Fruit fly (Drosophila melanogaster) whole organism, prepupa: ENCODE results near the gene CG9427.

Experiments used
- Blimp-1 ChIP-seq: fragments of 200-800 bp; sonication (Bioruptor generic); optimal IDR thresholded peaks from 3 replicates; lab custom pipeline; 2017; ENCODE audit warnings: missing biosample characterization, missing genetic modification characterization, mild to moderate bottlenecking, moderate library complexity, missing genetic modification reagents
- CG10631 ChIP-seq: fragments of 200-800 bp; sonication (Bioruptor generic); optimal IDR thresholded peaks from 2 replicates; lab custom pipeline; 2016; ENCODE audit warnings: missing biosample characterization, missing genetic modification characterization
- CG10669 ChIP-seq: fragments of 200-800 bp; sonication (Bioruptor generic); optimal IDR thresholded peaks from 3 replicates; lab custom pipeline; 2018; ENCODE audit warnings: missing biosample characterization, mild to moderate bottlenecking, missing genetic modification characterization, moderate library complexity
- CG11294 ChIP-seq: fragments of 200-800 bp; sonication (Bioruptor generic); IDR thresholded peaks from 2 replicates; pipeline ENCODE4 v1.3.6; 2022; ENCODE audit warnings: missing biosample characterization, missing genetic modification characterization
- CG11762 ChIP-seq: fragments of 200-800 bp; sonication (Bioruptor generic); optimal IDR thresholded peaks from 3 replicates; lab custom pipeline; 2016; ENCODE audit warnings: missing biosample characterization, missing genetic modification characterization; ENCODE audit not compliant: insufficient read depth
- CG15336 ChIP-seq: fragments of 200-800 bp; sonication (Bioruptor generic); IDR thresholded peaks from 2 replicates; pipeline ENCODE4 v1.3.6; 2022; ENCODE audit warnings: missing biosample characterization, missing genetic modification characterization
- CG1621 ChIP-seq: fragments of 200-800 bp; sonication (Bioruptor generic); optimal IDR thresholded peaks from 3 replicates; lab custom pipeline; 2018; ENCODE audit warnings: missing biosample characterization, mild to moderate bottlenecking, missing genetic modification characterization
- CG16779 ChIP-seq: fragments of 200-800 bp; sonication (Bioruptor generic); optimal IDR thresholded peaks from 3 replicates; lab custom pipeline; 2017; ENCODE audit warnings: missing biosample characterization, mild to moderate bottlenecking, missing genetic modification characterization
- CG3032 ChIP-seq: fragments of 200-800 bp; optimal IDR thresholded peaks from 2 replicates; lab custom pipeline; 2019; ENCODE audit warnings: missing biosample characterization, mild to moderate bottlenecking, missing genetic modification characterization, moderate library complexity
- CG31627 ChIP-seq: fragments of 200-800 bp; sonication (Bioruptor generic); optimal IDR thresholded peaks from 3 replicates; lab custom pipeline; 2016; ENCODE audit warnings: missing biosample characterization, missing genetic modification characterization
- CG32006 ChIP-seq: fragments of 200-800 bp; sonication (Bioruptor generic); optimal IDR thresholded peaks from 3 replicates; lab custom pipeline; 2017; ENCODE audit warnings: missing biosample characterization, mild to moderate bottlenecking, missing genetic modification characterization
- CG34406 ChIP-seq: fragments of 200-800 bp; sonication (Bioruptor generic); optimal IDR thresholded peaks from 3 replicates; lab custom pipeline; 2016; ENCODE audit warnings: missing biosample characterization, missing genetic modification characterization
- CG3919 ChIP-seq: fragments of 200-800 bp; sonication (Bioruptor generic); optimal IDR thresholded peaks from 3 replicates; lab custom pipeline; 2016; ENCODE audit warnings: missing biosample characterization, missing genetic modification characterization
- CG4318 ChIP-seq: fragments of 200-800 bp; sonication (Bioruptor generic); optimal IDR thresholded peaks from 3 replicates; lab custom pipeline; 2017; ENCODE audit warnings: missing biosample characterization, mild to moderate bottlenecking, missing genetic modification characterization
- CG6163 ChIP-seq: fragments of 200-800 bp; sonication (Bioruptor generic); IDR thresholded peaks from 3 replicates; pipeline ENCODE4 v1.3.6; 2022; ENCODE audit warnings: missing biosample characterization, missing genetic modification characterization
- CG6276 ChIP-seq: fragments of 200-800 bp; sonication (Bioruptor generic); optimal IDR thresholded peaks from 2 replicates; lab custom pipeline; 2017; ENCODE audit warnings: missing biosample characterization, mild to moderate bottlenecking, missing genetic modification characterization
- CG6792 ChIP-seq: fragments of 200-800 bp; sonication (Bioruptor generic); optimal IDR thresholded peaks from 3 replicates; lab custom pipeline; 2016; ENCODE audit warnings: missing biosample characterization, missing genetic modification characterization
- CG6808 ChIP-seq: fragments of 200-800 bp; sonication (Bioruptor generic); optimal IDR thresholded peaks from 3 replicates; lab custom pipeline; 2017; ENCODE audit warnings: missing biosample characterization, missing genetic modification characterization, mild to moderate bottlenecking, moderate library complexity, missing genetic modification reagents
- CG6854 ChIP-seq: fragments of 200-800 bp; sonication (Bioruptor generic); optimal IDR thresholded peaks from 2 replicates; lab custom pipeline; 2017; ENCODE audit warnings: missing biosample characterization, mild to moderate bottlenecking, missing genetic modification characterization
- CG8119 ChIP-seq: fragments of 200-800 bp; sonication (Bioruptor generic); IDR thresholded peaks from 3 replicates; pipeline ENCODE4 v1.3.6; 2022; ENCODE audit warnings: missing biosample characterization, missing genetic modification characterization
- CG8632 ChIP-seq: fragments of 200-800 bp; sonication (Bioruptor generic); optimal IDR thresholded peaks from 3 replicates; lab custom pipeline; 2016; ENCODE audit warnings: missing biosample characterization, missing genetic modification characterization
- Eip75B ChIP-seq: fragments of 200-800 bp; sonication (Bioruptor generic); optimal IDR thresholded peaks from 3 replicates; lab custom pipeline; 2016; ENCODE audit warnings: missing biosample characterization, missing genetic modification characterization
- Eip78C ChIP-seq: fragments of 200-800 bp; sonication (Bioruptor generic); peaks from one replicate; lab custom pipeline; 2016; ENCODE audit warnings: missing biosample characterization, missing genetic modification characterization
- Eip93F ChIP-seq: fragments of 200-800 bp; sonication (Bioruptor generic); optimal IDR thresholded peaks from 2 replicates; lab custom pipeline; 2016; ENCODE audit warnings: missing biosample characterization, mild to moderate bottlenecking, missing genetic modification characterization
- Ets21C ChIP-seq: fragments of 200-800 bp; sonication (Bioruptor generic); optimal IDR thresholded peaks from 3 replicates; lab custom pipeline; 2016; ENCODE audit warnings: missing biosample characterization, missing genetic modification characterization
- Ets96B ChIP-seq: fragments of 200-800 bp; optimal IDR thresholded peaks from 2 replicates; lab custom pipeline; 2019; ENCODE audit warnings: missing biosample characterization, mild to moderate bottlenecking, missing genetic modification characterization, moderate library complexity
- Gug ChIP-seq: fragments of 200-800 bp; sonication (Bioruptor generic); IDR thresholded peaks from 2 replicates; pipeline ENCODE4 v1.3.6; 2022; ENCODE audit warnings: missing biosample characterization, missing genetic modification characterization
- Hr38 ChIP-seq: sonication (Bioruptor generic); optimal IDR thresholded peaks from 2 replicates; lab custom pipeline; 2016; ENCODE audit warnings: missing biosample characterization, missing genetic modification characterization
- Hr39 ChIP-seq: fragments of 200-800 bp; sonication (Bioruptor generic); optimal IDR thresholded peaks from 2 replicates; lab custom pipeline; 2016; ENCODE audit warnings: missing biosample characterization, missing genetic modification characterization
- Hr4 ChIP-seq: fragments of 200-800 bp; sonication (Bioruptor generic); optimal IDR thresholded peaks from 3 replicates; lab custom pipeline; 2016; ENCODE audit warnings: missing biosample characterization, missing genetic modification characterization
- Lpt ChIP-seq: fragments of 200-800 bp; sonication (Bioruptor generic); optimal IDR thresholded peaks from 3 replicates; lab custom pipeline; 2016; ENCODE audit warnings: missing biosample characterization, missing genetic modification characterization
- OdsH ChIP-seq: fragments of 200-800 bp; sonication (Bioruptor generic); optimal IDR thresholded peaks from 3 replicates; lab custom pipeline; 2016; ENCODE audit warnings: missing biosample characterization, missing genetic modification characterization
- Smox ChIP-seq: fragments of 200-800 bp; sonication (Bioruptor generic); optimal IDR thresholded peaks from 3 replicates; lab custom pipeline; 2016; ENCODE audit warnings: missing biosample characterization, missing genetic modification characterization
- Sox102F ChIP-seq: fragments of 200-800 bp; sonication (Bioruptor generic); optimal IDR thresholded peaks from 2 replicates; lab custom pipeline; 2016; ENCODE audit warnings: missing biosample characterization, mild to moderate bottlenecking, missing genetic modification characterization
- Sox14 ChIP-seq: fragments of 200-800 bp; sonication (Bioruptor generic); optimal IDR thresholded peaks from 3 replicates; lab custom pipeline; 2016; ENCODE audit warnings: missing biosample characterization, missing genetic modification characterization
- achi ChIP-seq: fragments of 200-800 bp; sonication (Bioruptor generic); optimal IDR thresholded peaks from 3 replicates; lab custom pipeline; 2016; ENCODE audit warnings: missing biosample characterization, missing genetic modification characterization
- acj6 ChIP-seq: fragments of 200-800 bp; sonication (Bioruptor generic); optimal IDR thresholded peaks from 3 replicates; lab custom pipeline; 2016; ENCODE audit warnings: missing biosample characterization, missing genetic modification characterization
- dac ChIP-seq: fragments of 200-800 bp; sonication (Bioruptor generic); optimal IDR thresholded peaks from 2 replicates; lab custom pipeline; 2017; ENCODE audit warnings: missing biosample characterization, mild to moderate bottlenecking, missing genetic modification characterization
- esn ChIP-seq: fragments of 200-800 bp; sonication (Bioruptor generic); optimal IDR thresholded peaks from 2 replicates; lab custom pipeline; 2016; ENCODE audit warnings: missing biosample characterization, mild to moderate bottlenecking, missing genetic modification characterization, moderate library complexity
- fd59A ChIP-seq: fragments of 200-800 bp; sonication (Bioruptor generic); optimal IDR thresholded peaks from 2 replicates; lab custom pipeline; 2017; ENCODE audit warnings: missing biosample characterization, mild to moderate bottlenecking, missing genetic modification characterization, missing genetic modification reagents
- fkh ChIP-seq: fragments of 200-800 bp; sonication (Bioruptor generic); optimal IDR thresholded peaks from 3 replicates; lab custom pipeline; 2017; ENCODE audit warnings: missing biosample characterization, mild to moderate bottlenecking, missing genetic modification characterization, moderate library complexity
- lz ChIP-seq: fragments of 200-800 bp; sonication (Bioruptor generic); optimal IDR thresholded peaks from 3 replicates; lab custom pipeline; 2016; ENCODE audit warnings: missing biosample characterization, missing genetic modification characterization
- net ChIP-seq: fragments of 200-800 bp; sonication (Bioruptor generic); optimal IDR thresholded peaks from 3 replicates; lab custom pipeline; 2016; ENCODE audit warnings: missing biosample characterization, missing genetic modification characterization
- pdm3 ChIP-seq: fragments of 200-800 bp; sonication (Bioruptor generic); optimal IDR thresholded peaks from 3 replicates; lab custom pipeline; 2016; ENCODE audit warnings: missing biosample characterization, missing genetic modification characterization
- spab ChIP-seq: fragments of 200-800 bp; sonication (Bioruptor generic); optimal IDR thresholded peaks from 2 replicates; lab custom pipeline; 2017; ENCODE audit warnings: missing biosample characterization, mild to moderate bottlenecking, missing genetic modification characterization, missing genetic modification reagents
- ss ChIP-seq, 2 experiments: fragments of 200-800 bp; sonication (Bioruptor generic); optimal IDR thresholded peaks; 2 replicates in 1 of 2; 3 replicates in 1 of 2; lab custom pipeline; 2017 to 2018; ENCODE audit warnings: mild to moderate bottlenecking in 2 of 2, missing biosample characterization in 2 of 2, missing genetic modification characterization in 2 of 2, moderate library complexity in 1 of 2
- svp ChIP-seq: fragments of 200-800 bp; sonication (Bioruptor generic); peaks from one replicate; lab custom pipeline; 2016; ENCODE audit warnings: missing biosample characterization, missing genetic modification characterization
- topi ChIP-seq: fragments of 200-800 bp; sonication (Bioruptor generic); optimal IDR thresholded peaks from 3 replicates; lab custom pipeline; 2016; ENCODE audit warnings: missing biosample characterization, missing genetic modification characterization
- vri ChIP-seq: fragments of 200-800 bp; sonication (Bioruptor generic); optimal IDR thresholded peaks from 3 replicates; lab custom pipeline; 2016; ENCODE audit warnings: missing biosample characterization, mild to moderate bottlenecking, missing genetic modification characterization

Gene CG9427

dm6 chr3R:9620278-9620677, 6.5 kb downstream of the CG9427 start:
- TF ChIP-seq Hr38 (GFP tag; lab: Kevin White, UChicago): no peak
- TF ChIP-seq CG10669 (GFP tag; lab: Kevin White, UChicago): no peak
- TF ChIP-seq CG1621 (tag; lab: Kevin White, UChicago): no peak
- no peak for TF ChIP-seq Blimp-1
- no peak for TF ChIP-seq Ets21C (GFP tag; lab: Kevin White, UChicago)
- no peak for TF ChIP-seq OdsH (GFP tag; lab: Kevin White, UChicago)
- no peak for TF ChIP-seq svp (GFP tag; lab: Kevin White, UChicago)

- TF ChIP-seq CG32006 (GFP tag; lab: Kevin White, UChicago): peak; percentile 85
- peak; percentile 94 for TF ChIP-seq Eip78C (GFP tag; lab: Kevin White, UChicago)
- TF ChIP-seq spab (GFP tag; lab: Kevin White, UChicago): peak; percentile 21
- peak; percentile 25 for TF ChIP-seq Ets96B (tag; lab: Kevin White, UChicago)
- peak; percentile 9 for TF ChIP-seq fkh
- peak; percentile 78 for TF ChIP-seq Hr4
- TF ChIP-seq CG11762: peak; percentile 67
- no peak for TF ChIP-seq vri (GFP tag; lab: Kevin White, UChicago)
- peak; percentile 34 for TF ChIP-seq CG16779 (tag; lab: Kevin White, UChicago)
- peak; percentile 54 for TF ChIP-seq svp (GFP tag; lab: Kevin White, UChicago)
- TF ChIP-seq lz: peak; percentile 45
- TF ChIP-seq CG3919: peak; percentile 84
- peak; percentile 46 for TF ChIP-seq esn
- TF ChIP-seq net (GFP tag; lab: Kevin White, UChicago): peak; percentile 72
- no peak for TF ChIP-seq Smox
- TF ChIP-seq CG34406 (GFP tag; lab: Kevin White, UChicago): peak; percentile 41
- TF ChIP-seq dac (GFP tag; lab: Kevin White, UChicago): peak; percentile 67
- peak; percentile 56 for TF ChIP-seq CG31627 (GFP tag; lab: Kevin White, UChicago)
- peak; percentile 75 for TF ChIP-seq OdsH (GFP tag; lab: Kevin White, UChicago)
- peak; percentile 93 for TF ChIP-seq CG6163 (GFP tag; lab: Robert Waterston, UW)
- TF ChIP-seq Gug: peak; percentile 89
- TF ChIP-seq CG4318: no peak
- no peak for TF ChIP-seq Ets21C (GFP tag; lab: Kevin White, UChicago)
- peak; percentile 76 for TF ChIP-seq Lpt
- TF ChIP-seq Eip75B: peak; percentile 38
- peak; percentile 62 for TF ChIP-seq acj6 (GFP tag; lab: Kevin White, UChicago)
- TF ChIP-seq ss (GFP tag; optimal IDR thresholded peaks at IDR 0.05; lab: Kevin White, UChicago): no peak
- peak; percentile 63 for TF ChIP-seq Sox14 (GFP tag; lab: Kevin White, UChicago)
- TF ChIP-seq CG15336 (GFP tag; lab: Robert Waterston, UW): peak; percentile 90
- peak; percentile 90 for TF ChIP-seq CG11294 (GFP tag; lab: Robert Waterston, UW)
- no peak for TF ChIP-seq CG6854 (GFP tag; lab: Kevin White, UChicago)
- peak; percentile 46 for TF ChIP-seq topi
- no peak for TF ChIP-seq Eip93F (GFP tag; lab: Kevin White, UChicago)
- no peak for TF ChIP-seq Hr38 (GFP tag; lab: Kevin White, UChicago)
- TF ChIP-seq CG10669 (GFP tag; lab: Kevin White, UChicago): peak; percentile 50
- TF ChIP-seq CG6276 (GFP tag; lab: Kevin White, UChicago): peak; percentile 80
- peak; percentile 87 for TF ChIP-seq CG8119 (GFP tag; lab: Robert Waterston, UW)
- peak; percentile 41 for TF ChIP-seq CG6792
- peak; percentile 53 for TF ChIP-seq CG6808 (GFP tag; lab: Kevin White, UChicago)
- TF ChIP-seq pdm3 (GFP tag; lab: Kevin White, UChicago): peak; percentile 66
- peak; percentile 34 for TF ChIP-seq CG8632 (GFP tag; lab: Kevin White, UChicago)
- TF ChIP-seq Sox102F (GFP tag; lab: Kevin White, UChicago): peak; percentile 9
- TF ChIP-seq CG10631 (GFP tag; lab: Kevin White, UChicago): peak; percentile 61
- peak; percentile 53 for TF ChIP-seq Hr39 (GFP tag; lab: Kevin White, UChicago)
- peak; percentile 35 for TF ChIP-seq CG3032 (tag; lab: Kevin White, UChicago)
- peak; percentile 55 for TF ChIP-seq achi (GFP tag; lab: Kevin White, UChicago)
- TF ChIP-seq fd59A (GFP tag; lab: Kevin White, UChicago): peak; percentile 18
- TF ChIP-seq Blimp-1: no peak
These were observed 8.4 kb downstream of the CG9427 start for dm6 chr3R:9618331-9618730.
